Fruit fly (Drosophila melanogaster): ENCODE results near the gene CG3223.

CG3223 gene

DNA sequence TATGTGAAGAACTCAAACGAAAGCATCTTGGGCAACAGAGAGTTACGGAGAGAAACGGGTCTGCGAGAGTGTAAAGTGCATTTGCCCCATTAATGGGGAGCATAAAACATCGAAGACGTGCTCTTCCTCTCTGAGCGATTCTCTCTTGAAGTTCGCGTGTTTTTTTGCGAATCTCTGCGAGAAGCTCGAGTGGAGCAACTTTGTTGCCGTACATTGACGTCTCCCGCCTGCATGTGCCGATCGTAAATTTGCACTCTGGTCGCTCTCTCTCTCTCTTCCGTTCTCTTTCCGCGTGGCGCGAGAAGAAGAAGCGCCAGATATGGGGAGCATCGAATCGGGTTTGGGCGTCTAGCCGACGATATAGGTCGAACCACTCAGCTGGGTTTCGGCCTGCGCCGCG, 41.4 kb upstream of the CG3223 start:
- no peak for TF ChIP-seq Elba2 (GFP tag; optimal IDR thresholded peaks at IDR 0.05)
- peak; percentile 34 for TF ChIP-seq CG5180 (GFP tag; optimal IDR thresholded peaks at IDR 0.05)
- TF ChIP-seq CG12104 (GFP tag; optimal IDR thresholded peaks at IDR 0.05): no peak
- 0 out of 2 replicates have a peak, but pooled peaks have one; percentile 39 for TF ChIP-seq ara (GFP tag; IDR thresholded peaks at IDR 0.05)
- peak; percentile 52 for TF ChIP-seq CG12769 (tag; optimal IDR thresholded peaks at IDR 0.05)
- TF ChIP-seq lbe (GFP tag; optimal IDR thresholded peaks at IDR 0.05): peak; percentile 67
- peak; percentile 59 for TF ChIP-seq CG11504 (tag; optimal IDR thresholded peaks at IDR 0.05)
- TF ChIP-seq CG9817 (tag; optimal IDR thresholded peaks at IDR 0.05): no peak
- no peak for TF ChIP-seq crol (GFP tag; IDR thresholded peaks at IDR 0.05)
- TF ChIP-seq Dll (GFP tag; IDR thresholded peaks at IDR 0.05; ENCODE audit: partially characterized antibody): peak; percentile 55; the same call in 1 of the 4 replicates
- TF ChIP-seq CG17385 (GFP tag; optimal IDR thresholded peaks at IDR 0.05): peak; percentile 33
- TF ChIP-seq nmo (GFP tag; optimal IDR thresholded peaks at IDR 0.05): no peak
- TF ChIP-seq ken (GFP tag; IDR thresholded peaks at IDR 0.05): no peak
- TF ChIP-seq nom (GFP tag; optimal IDR thresholded peaks at IDR 0.05): peak; percentile 85
- no peak for TF ChIP-seq CG34224 (GFP tag; IDR thresholded peaks at IDR 0.05; ENCODE audit: partially characterized antibody)
- no peak for TF ChIP-seq E2f2 (GFP tag; IDR thresholded peaks at IDR 0.05)
- TF ChIP-seq yki (optimal IDR thresholded peaks at IDR 0.05): peak; percentile 29
- TF ChIP-seq CG18011 (GFP tag; optimal IDR thresholded peaks at IDR 0.05): no peak
- peak; percentile 54 to 78 for TF ChIP-seq Trl (optimal IDR thresholded peaks at IDR 0.05)
- no peak for TF ChIP-seq Trl (GFP tag; optimal IDR thresholded peaks at IDR 0.05)
- TF ChIP-seq Drgx (GFP tag; IDR thresholded peaks at IDR 0.05): peak; percentile 71
- no peak for TF ChIP-seq chm (GFP tag; IDR thresholded peaks at IDR 0.05)
- peak; percentile 12 for TF ChIP-seq CG3163 (GFP tag; optimal IDR thresholded peaks at IDR 0.05)
- TF ChIP-seq disco-r (GFP tag; optimal IDR thresholded peaks at IDR 0.05): no peak
- TF ChIP-seq D (optimal IDR thresholded peaks at IDR 0.05): no peak
- TF ChIP-seq D (GFP tag; optimal IDR thresholded peaks at IDR 0.05): no peak
- no peak for TF ChIP-seq CG7928 (GFP tag; optimal IDR thresholded peaks at IDR 0.05)

DNA sequence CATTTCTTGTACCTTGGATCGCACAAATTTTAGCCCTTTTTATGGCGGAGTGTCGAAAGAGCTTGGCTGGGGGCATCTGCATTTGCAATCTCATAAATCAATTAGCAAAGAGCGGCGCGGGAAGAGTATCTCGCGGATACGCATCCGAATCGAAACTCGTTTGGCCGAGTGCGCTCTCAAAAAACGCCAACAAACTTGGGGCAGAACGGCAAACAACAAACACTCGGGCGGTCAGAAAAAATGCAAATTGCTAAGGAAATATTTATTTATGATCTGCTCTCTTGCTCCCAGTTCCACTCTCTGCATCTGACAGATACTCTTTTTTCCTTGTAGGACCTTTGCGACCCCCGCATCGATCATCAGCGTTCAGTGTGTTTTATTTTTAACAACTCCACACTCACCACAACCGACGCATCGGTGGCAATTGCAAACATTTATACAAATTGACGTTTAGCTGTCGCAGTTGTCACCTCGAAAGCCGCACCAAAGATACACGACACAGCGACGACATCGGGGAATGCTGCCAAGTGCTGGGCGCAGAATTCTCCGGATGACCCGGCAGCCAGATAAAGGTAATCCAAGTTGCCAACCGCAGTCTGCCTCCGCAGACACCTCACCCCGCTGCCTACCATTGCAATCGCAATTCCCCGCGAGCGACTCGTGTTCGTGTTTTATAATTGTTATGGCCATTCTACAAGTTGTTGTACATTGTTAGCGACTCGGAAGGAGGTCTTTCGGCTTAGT, 40.1 kb upstream of the CG3223 start:
- peak in 1 of 2 experiments; percentile 7 for TF ChIP-seq Trl (optimal IDR thresholded peaks at IDR 0.05)
- TF ChIP-seq Trl (GFP tag; optimal IDR thresholded peaks at IDR 0.05): no peak
- TF ChIP-seq CG6791 (GFP tag; IDR thresholded peaks at IDR 0.05; ENCODE audit: partially characterized antibody): no peak
- TF ChIP-seq Med (GFP tag): peak; percentile 20

DNA sequence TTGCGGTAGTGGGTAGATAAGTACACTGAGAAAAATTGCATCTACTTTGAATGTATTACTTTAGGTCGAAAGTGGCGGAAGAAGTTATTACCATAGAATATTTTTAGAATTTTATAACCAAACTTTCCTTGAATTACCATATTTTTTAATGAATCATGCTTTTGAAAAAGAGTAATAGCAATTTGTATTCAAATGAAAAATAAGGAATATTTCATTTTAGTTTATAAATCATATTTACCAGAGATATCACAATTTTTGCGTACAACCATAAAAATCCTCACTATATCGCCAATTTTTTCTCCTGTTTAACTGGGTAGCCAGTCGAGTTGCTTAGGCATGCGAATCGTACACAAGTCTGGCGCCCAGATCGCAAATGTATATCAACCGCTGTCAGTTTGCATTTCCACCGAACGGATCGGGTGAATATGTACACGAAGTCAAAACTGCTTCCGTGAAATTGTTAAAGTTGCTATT, 39.5 kb upstream of the CG3223 start:
- TF ChIP-seq CG16779 (GFP tag; IDR thresholded peaks at IDR 0.05) (no peak), ERR (GFP tag; optimal IDR thresholded peaks at IDR 0.05) (no peak), Blimp-1 (GFP tag; optimal IDR thresholded peaks at IDR 0.05) (no peak), CG31365 (tag; optimal IDR thresholded peaks at IDR 0.05) (no peak), btn (GFP tag; optimal IDR thresholded peaks at IDR 0.05) (no peak), CG2712 (tag; optimal IDR thresholded peaks at IDR 0.05) (no peak), CG10431 (GFP tag; optimal IDR thresholded peaks at IDR 0.05) (no peak), dati (GFP tag; IDR thresholded peaks at IDR 0.05) (no peak), CG18764 (GFP tag; optimal IDR thresholded peaks at IDR 0.05) (no peak), onecut (GFP tag; IDR thresholded peaks at IDR 0.05) (no peak), ftz-f1 (GFP tag; optimal IDR thresholded peaks at IDR 0.05) (no peak), dmrt11E (tag; optimal IDR thresholded peaks at IDR 0.05) (no peak), sc (optimal IDR thresholded peaks at IDR 0.05) (no peak), sc (GFP tag; optimal IDR thresholded peaks at IDR 0.05) (no peak), nerfin-2 (GFP tag; IDR thresholded peaks at IDR 0.05; ENCODE audit: partially characterized antibody) (no peak), CG6272 (GFP tag; IDR thresholded peaks at IDR 0.05) (no peak), Drgx (GFP tag; IDR thresholded peaks at IDR 0.05) (peak; percentile 83), CrebB (tag; optimal IDR thresholded peaks at IDR 0.05) (no peak), CG16813 (GFP tag; IDR thresholded peaks at IDR 0.05; ENCODE audit: partially characterized antibody) (no peak), caup (GFP tag; optimal IDR thresholded peaks at IDR 0.05; ENCODE audit: severe bottlenecking) (no peak), row (GFP tag; IDR thresholded peaks at IDR 0.05) (no peak), CG3163 (GFP tag; optimal IDR thresholded peaks at IDR 0.05) (no peak)
